Fruit fly (Drosophila melanogaster): ENCODE results near the gene CG6178.

DNA sequence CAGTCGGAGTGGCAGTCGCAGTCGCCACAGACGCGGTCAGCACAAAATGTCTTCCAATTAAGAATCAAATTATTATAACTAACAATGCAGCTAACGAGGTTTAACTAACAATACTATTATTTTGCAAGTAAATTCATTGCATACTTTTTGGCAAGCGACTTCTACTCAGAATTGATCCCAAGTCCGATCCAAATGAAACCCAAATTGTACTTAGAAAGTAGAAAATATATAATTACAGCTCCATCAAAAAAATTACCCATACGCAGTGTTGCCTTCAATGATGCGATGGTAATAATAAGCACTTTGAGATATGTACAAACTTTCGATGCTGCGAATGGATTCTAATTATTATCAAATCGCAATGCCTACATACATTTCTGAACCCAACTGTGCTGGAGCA lies 8.4 kb upstream of the CG6178 start:
- TF ChIP-seq Sin3A (optimal IDR thresholded peaks at IDR 0.05) (no peak), ttk (optimal IDR thresholded peaks at IDR 0.05) (no peak)
